ENCODE assay signal across 3 worm cellular contexts in the genomic region with DNA sequence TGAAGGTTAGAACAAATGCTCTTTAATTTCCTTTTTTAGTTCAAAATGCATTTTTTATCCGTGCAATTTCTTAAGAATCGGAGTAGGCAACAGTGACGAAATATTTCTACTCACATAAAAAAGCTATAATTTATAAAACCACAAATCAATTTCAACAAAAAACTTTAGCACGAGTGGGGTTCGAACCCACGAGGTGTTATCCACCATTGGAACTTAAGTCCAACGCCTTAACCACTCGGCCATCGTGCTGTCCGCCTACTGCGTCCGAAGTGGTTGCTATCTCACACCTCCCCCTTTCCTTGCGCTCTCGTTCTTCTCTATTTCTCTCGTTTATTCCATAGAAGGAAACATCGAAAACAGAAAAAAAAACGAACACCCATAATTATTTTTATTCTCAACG.
A peak's percentile ranks its signal among the peaks of the same experiment; 100 is the strongest.
TF ChIP-seq lines count a peak whose summit lies in the region.

No protein-coding gene starts in this region.

TF ChIP-seq in whole organism, L1 larva, 84 proteins besides CTCF, POLR2A, EP300 and RAD21 (continued from another document and continues in another):
- TF ChIP-seq egl-27 (tag; optimal IDR thresholded peaks at IDR 0.05; lab: Kevin White, UChicago) (peak in 1 of 2 experiments; percentile 3), Y116A8C.19 (tag; optimal IDR thresholded peaks at IDR 0.05; lab: Kevin White, UChicago; ENCODE audit: borderline replicate concordance) (no peak), efl-3 (GFP tag; optimal IDR thresholded peaks at IDR 0.05; lab: Kevin White, UChicago) (no peak), ama-1 (optimal IDR thresholded peaks at IDR 0.05; lab: Kevin White, UChicago) (no peak), mdl-1 (tag; optimal IDR thresholded peaks at IDR 0.05; lab: Kevin White, UChicago) (peak in 1 of 2 experiments; percentile 59), ceh-88 (GFP tag; IDR thresholded peaks at IDR 0.05; lab: Robert Waterston, UW) (peak; percentile 30; the same call in 1 of the 2 replicates), ceh-63 (GFP tag; optimal IDR thresholded peaks at IDR 0.05; lab: Kevin White, UChicago) (no peak), dpl-1 (GFP tag; optimal IDR thresholded peaks at IDR 0.05; lab: Kevin White, UChicago) (peak in 1 of 3 experiments; percentile 11), ets-5 (GFP tag; IDR thresholded peaks at IDR 0.05; lab: Robert Waterston, UW) (no peak), mef-2 (tag; optimal IDR thresholded peaks at IDR 0.05; lab: Kevin White, UChicago) (no peak), aly-2 (tag; optimal IDR thresholded peaks at IDR 0.05; lab: Kevin White, UChicago) (no peak), dsc-1 (tag; optimal IDR thresholded peaks at IDR 0.05; lab: Kevin White, UChicago) (peak; percentile 77), unc-86 (tag; optimal IDR thresholded peaks at IDR 0.05; lab: Kevin White, UChicago) (peak; percentile 37), elt-3 (tag; optimal IDR thresholded peaks at IDR 0.05; lab: Kevin White, UChicago) (peak in 1 of 6 experiments; percentile 22), irx-1 (tag; optimal IDR thresholded peaks at IDR 0.05; lab: Kevin White, UChicago) (peak; percentile 7), isw-1 (GFP tag; IDR thresholded peaks at IDR 0.05; lab: Robert Waterston, UW) (peak; percentile 28; the same call in 1 of the 2 replicates), pax-3 (tag; optimal IDR thresholded peaks at IDR 0.05; lab: Kevin White, UChicago) (peak; percentile 36), lin-35 (GFP tag; optimal IDR thresholded peaks at IDR 0.05; lab: Kevin White, UChicago) (peak in 1 of 2 experiments; percentile 27), nhr-19 (GFP tag; conservative IDR thresholded peaks at IDR 0.05; lab: Robert Waterston, UW) (peak; percentile 60), xbp-1 (tag; optimal IDR thresholded peaks at IDR 0.05; lab: Kevin White, UChicago) (peak; percentile 51), alr-1 (tag; optimal IDR thresholded peaks at IDR 0.05; lab: Kevin White, UChicago; ENCODE audit: borderline replicate concordance) (no peak), C04F5.9 (tag; optimal IDR thresholded peaks at IDR 0.05; lab: Kevin White, UChicago) (no peak), sox-4 (tag; optimal IDR thresholded peaks at IDR 0.05; lab: Kevin White, UChicago) (peak; percentile 11), unc-130 (tag; optimal IDR thresholded peaks at IDR 0.05; lab: Kevin White, UChicago) (peak; percentile 30), jun-1 (tag; optimal IDR thresholded peaks at IDR 0.05; lab: Kevin White, UChicago) (peak; percentile 65), lin-15B (tag; optimal IDR thresholded peaks at IDR 0.05; lab: Kevin White, UChicago) (no peak), zip-4 (GFP tag; optimal IDR thresholded peaks at IDR 0.05; lab: Kevin White, UChicago) (no peak), lin-39 (tag; optimal IDR thresholded peaks at IDR 0.05; lab: Kevin White, UChicago) (no peak), nhr-90 (tag; optimal IDR thresholded peaks at IDR 0.05; lab: Kevin White, UChicago; ENCODE audit: poor library complexity) (peak; percentile 69), fkh-4 (tag; optimal IDR thresholded peaks at IDR 0.05; lab: Kevin White, UChicago; ENCODE audit: borderline replicate concordance) (no peak), ceh-82 (tag; optimal IDR thresholded peaks at IDR 0.05; lab: Kevin White, UChicago) (peak; percentile 27 to 69 (median 61)), ceh-90 (tag; optimal IDR thresholded peaks at IDR 0.05; lab: Kevin White, UChicago) (no peak), ces-1 (GFP tag; optimal IDR thresholded peaks at IDR 0.05; lab: Kevin White, UChicago) (no peak), mep-1 (tag; optimal IDR thresholded peaks at IDR 0.05; lab: Kevin White, UChicago) (peak; percentile 57), ceh-8 (GFP tag; optimal IDR thresholded peaks at IDR 0.05; lab: Kevin White, UChicago) (no peak), swsn-7 (tag; optimal IDR thresholded peaks at IDR 0.05; lab: Kevin White, UChicago) (peak; percentile 69), lir-3 (tag; optimal IDR thresholded peaks at IDR 0.05; lab: Kevin White, UChicago; ENCODE audit: poor library complexity) (peak; percentile 46), lsy-2 (tag; optimal IDR thresholded peaks at IDR 0.05; lab: Kevin White, UChicago) (peak; percentile 51 to 56), nhr-85 (tag; lab: Kevin White, UChicago) (peak; percentile 69), sptf-1 (tag; optimal IDR thresholded peaks at IDR 0.05; lab: Kevin White, UChicago) (no peak), vab-15 (tag; optimal IDR thresholded peaks at IDR 0.05; lab: Kevin White, UChicago) (no peak)

TF ChIP-seq in whole organism, L3 larva, 47 proteins besides CTCF, POLR2A, EP300 and RAD21 (continued from another document):
- TF ChIP-seq pha-4 (tag; optimal IDR thresholded peaks at IDR 0.05; lab: Kevin White, UChicago) (peak; percentile 61), elt-3 (tag; optimal IDR thresholded peaks at IDR 0.05; lab: Kevin White, UChicago) (no peak), tbx-2 (tag; optimal IDR thresholded peaks at IDR 0.05; lab: Kevin White, UChicago) (peak; percentile 59), ceh-9 (tag; optimal IDR thresholded peaks at IDR 0.05; lab: Kevin White, UChicago) (no peak), fkh-2 (tag; optimal IDR thresholded peaks at IDR 0.05; lab: Kevin White, UChicago) (no peak), elt-2 (tag; optimal IDR thresholded peaks at IDR 0.05; lab: Kevin White, UChicago) (peak; percentile 48), snpc-4 (tag; optimal IDR thresholded peaks at IDR 0.05; lab: Kevin White, UChicago) (no peak), skn-1 (tag; optimal IDR thresholded peaks at IDR 0.05; lab: Kevin White, UChicago) (peak; percentile 3), ZK546.5 (tag; optimal IDR thresholded peaks at IDR 0.05; lab: Kevin White, UChicago) (no peak), eor-1 (tag; optimal IDR thresholded peaks at IDR 0.05; lab: Kevin White, UChicago) (no peak), nhr-77 (tag; optimal IDR thresholded peaks at IDR 0.05; lab: Kevin White, UChicago) (no peak), fkh-10 (GFP tag; optimal IDR thresholded peaks at IDR 0.05; lab: Kevin White, UChicago) (peak; percentile 40), elt-1 (tag; optimal IDR thresholded peaks at IDR 0.05; lab: Kevin White, UChicago) (no peak), egl-27 (tag; optimal IDR thresholded peaks at IDR 0.05; lab: Kevin White, UChicago) (peak; percentile 1), lin-39 (tag; optimal IDR thresholded peaks at IDR 0.05; lab: Kevin White, UChicago) (peak; percentile 70), nhr-23 (tag; optimal IDR thresholded peaks at IDR 0.05; lab: Kevin White, UChicago) (no peak), mml-1 (tag; optimal IDR thresholded peaks at IDR 0.05; lab: Kevin White, UChicago) (no peak), ceh-16 (tag; optimal IDR thresholded peaks at IDR 0.05; lab: Kevin White, UChicago) (no peak), R02D3.7 (tag; optimal IDR thresholded peaks at IDR 0.05; lab: Kevin White, UChicago) (no peak), hmg-11 (tag; optimal IDR thresholded peaks at IDR 0.05; lab: Kevin White, UChicago) (peak; percentile 91), sea-2 (GFP tag; optimal IDR thresholded peaks at IDR 0.05; lab: Kevin White, UChicago) (no peak), lin-15B (tag; optimal IDR thresholded peaks at IDR 0.05; lab: Kevin White, UChicago) (no peak), nhr-12 (tag; optimal IDR thresholded peaks at IDR 0.05; lab: Kevin White, UChicago) (no peak), nhr-67 (tag; optimal IDR thresholded peaks at IDR 0.05; lab: Kevin White, UChicago) (no peak), ztf-11 (tag; optimal IDR thresholded peaks at IDR 0.05; lab: Kevin White, UChicago) (no peak), nhr-25 (tag; optimal IDR thresholded peaks at IDR 0.05; lab: Kevin White, UChicago) (peak; percentile 18), unc-62 (GFP tag; optimal IDR thresholded peaks at IDR 0.05; lab: Kevin White, UChicago) (no peak), nhr-76 (tag; optimal IDR thresholded peaks at IDR 0.05; lab: Kevin White, UChicago) (no peak), nhr-237 (tag; optimal IDR thresholded peaks at IDR 0.05; lab: Kevin White, UChicago) (no peak)

TF ChIP-seq in whole organism, young adult, 124 proteins besides CTCF, POLR2A, EP300 and RAD21 (continued from another document and continues in another):
- TF ChIP-seq cebp-2 (GFP tag; IDR thresholded peaks at IDR 0.05; lab: Robert Waterston, UW) (0 out of 2 replicates have a peak, but pooled peaks have one; percentile 87), dpff-1 (tag; optimal IDR thresholded peaks at IDR 0.05; lab: Kevin White, UChicago) (no peak), egl-18 (GFP tag; IDR thresholded peaks at IDR 0.05; lab: Robert Waterston, UW) (0 out of 2 replicates have a peak, but pooled peaks have one; percentile 42), nhr-179 (tag; optimal IDR thresholded peaks at IDR 0.05; lab: Kevin White, UChicago) (no peak), hmg-1.2 (GFP tag; IDR thresholded peaks at IDR 0.05; lab: Robert Waterston, UW) (peak; percentile 80), F33H1.4 (GFP tag; IDR thresholded peaks at IDR 0.05; lab: Robert Waterston, UW) (no peak), F10E7.11 (tag; optimal IDR thresholded peaks at IDR 0.05; lab: Kevin White, UChicago) (peak; percentile 44), tlf-1 (GFP tag; optimal IDR thresholded peaks at IDR 0.05; lab: Kevin White, UChicago) (peak; percentile 60), F39B2.1 (GFP tag; IDR thresholded peaks at IDR 0.05; lab: Robert Waterston, UW) (0 out of 2 replicates have a peak, but pooled peaks have one; percentile 52), nhr-27 (tag; optimal IDR thresholded peaks at IDR 0.05; lab: Kevin White, UChicago) (peak; percentile 35), B0019.2 (GFP tag; conservative IDR thresholded peaks at IDR 0.05; lab: Robert Waterston, UW) (peak; percentile 55; the same call in 1 of the 2 replicates), sptf-2 (GFP tag; optimal IDR thresholded peaks at IDR 0.05; lab: Kevin White, UChicago) (peak; percentile 69), hrde-1 (tag; optimal IDR thresholded peaks at IDR 0.05; lab: Kevin White, UChicago; ENCODE audit: borderline replicate concordance) (peak; percentile 57), K11D2.4 (GFP tag; IDR thresholded peaks at IDR 0.05; lab: Robert Waterston, UW) (peak; percentile 77), pha-4 (tag; optimal IDR thresholded peaks at IDR 0.05; lab: Kevin White, UChicago) (no peak), ztf-26 (tag; optimal IDR thresholded peaks at IDR 0.05; lab: Kevin White, UChicago) (peak; percentile 64), repo-1 (tag; optimal IDR thresholded peaks at IDR 0.05; lab: Kevin White, UChicago) (peak; percentile 56), T07F8.4 (tag; optimal IDR thresholded peaks at IDR 0.05; lab: Kevin White, UChicago) (peak; percentile 90), snpc-3.4 (tag; optimal IDR thresholded peaks at IDR 0.05; lab: Kevin White, UChicago) (peak; percentile 77), aptf-3 (GFP tag; IDR thresholded peaks at IDR 0.05; lab: Robert Waterston, UW) (no peak), ZK185.1 (tag; optimal IDR thresholded peaks at IDR 0.05; lab: Kevin White, UChicago; ENCODE audit: poor library complexity, severe bottlenecking) (peak; percentile 75), madf-3 (GFP tag; IDR thresholded peaks at IDR 0.05; lab: Robert Waterston, UW) (no peak), hlh-26 (GFP tag; conservative IDR thresholded peaks at IDR 0.05; lab: Robert Waterston, UW) (no peak), hmg-20 (GFP tag; IDR thresholded peaks at IDR 0.05; lab: Robert Waterston, UW) (peak; percentile 67; the same call in 1 of the 2 replicates), F57A8.1 (GFP tag; optimal IDR thresholded peaks at IDR 0.05; lab: Kevin White, UChicago) (peak; percentile 52), nfya-1 (tag; optimal IDR thresholded peaks at IDR 0.05; lab: Kevin White, UChicago; ENCODE audit: borderline replicate concordance, insufficient read depth) (no peak), ceh-58 (GFP tag; IDR thresholded peaks at IDR 0.05; lab: Robert Waterston, UW) (no peak), F52B5.7 (tag; optimal IDR thresholded peaks at IDR 0.05; lab: Kevin White, UChicago) (peak; percentile 56), Y67H2A.10 (GFP tag; conservative IDR thresholded peaks at IDR 0.05; lab: Robert Waterston, UW) (no peak), cebp-1 (GFP tag; IDR thresholded peaks at IDR 0.05; lab: Robert Waterston, UW) (peak; percentile 53; the same call in 1 of the 2 replicates), cebp-1 (tag; optimal IDR thresholded peaks at IDR 0.05; lab: Kevin White, UChicago) (no peak), lir-1 (GFP tag; conservative IDR thresholded peaks at IDR 0.05; lab: Robert Waterston, UW) (no peak), unc-130 (GFP tag; optimal IDR thresholded peaks at IDR 0.05; lab: Kevin White, UChicago) (peak; percentile 48), F23B12.7 (tag; optimal IDR thresholded peaks at IDR 0.05; lab: Kevin White, UChicago; ENCODE audit: insufficient read depth) (peak; percentile 90), chd-7 (tag; optimal IDR thresholded peaks at IDR 0.05; lab: Kevin White, UChicago) (peak; percentile 81), pbrm-1 (GFP tag; IDR thresholded peaks at IDR 0.05; lab: Robert Waterston, UW) (peak; percentile 96), snpc-1.1 (tag; optimal IDR thresholded peaks at IDR 0.05; lab: Kevin White, UChicago; ENCODE audit: insufficient read depth) (peak; percentile 36), somi-1 (GFP tag; optimal IDR thresholded peaks at IDR 0.05; lab: Kevin White, UChicago) (peak; percentile 72), ztf-3 (GFP tag; optimal IDR thresholded peaks at IDR 0.05; lab: Kevin White, UChicago) (peak; percentile 31), Y53G8AR.9 (GFP tag; conservative IDR thresholded peaks at IDR 0.05; lab: Robert Waterston, UW) (no peak; the same call in 1 of the 2 replicates), egrh-3 (GFP tag; IDR thresholded peaks at IDR 0.05; lab: Robert Waterston, UW) (no peak), ceh-91 (GFP tag; IDR thresholded peaks at IDR 0.05; lab: Robert Waterston, UW) (no peak), lin-26 (GFP tag; IDR thresholded peaks at IDR 0.05; lab: Robert Waterston, UW) (peak; percentile 98), F57C9.4 (tag; optimal IDR thresholded peaks at IDR 0.05; lab: Kevin White, UChicago) (no peak), Y79H2A.3 (GFP tag; conservative IDR thresholded peaks at IDR 0.05; lab: Robert Waterston, UW) (0 out of 2 replicates have a peak, but pooled peaks have one; percentile 59), ets-4 (GFP tag; optimal IDR thresholded peaks at IDR 0.05; lab: Kevin White, UChicago) (no peak), zim-3 (tag; optimal IDR thresholded peaks at IDR 0.05; lab: Kevin White, UChicago) (no peak), nhr-80 (tag; optimal IDR thresholded peaks at IDR 0.05; lab: Kevin White, UChicago) (no peak), ceh-40 (GFP tag; IDR thresholded peaks at IDR 0.05; lab: Robert Waterston, UW) (peak; percentile 73), xnd-1 (tag; optimal IDR thresholded peaks at IDR 0.05; lab: Kevin White, UChicago) (no peak), C06A6.2 (GFP tag; conservative IDR thresholded peaks at IDR 0.05; lab: Robert Waterston, UW) (peak; percentile 64; the same call in 1 of the 2 replicates), tbp1 (GFP tag; optimal IDR thresholded peaks at IDR 0.05; lab: Kevin White, UChicago) (peak; percentile 99), him-1 (tag; optimal IDR thresholded peaks at IDR 0.05; lab: Kevin White, UChicago) (peak; percentile 96), ztf-18 (tag; optimal IDR thresholded peaks at IDR 0.05; lab: Kevin White, UChicago) (peak; percentile 76), snpc-4 (GFP tag; optimal IDR thresholded peaks at IDR 0.05; lab: Kevin White, UChicago) (peak; percentile 82), snpc-4 (tag; optimal IDR thresholded peaks at IDR 0.05; lab: Kevin White, UChicago) (peak in 1 of 4 experiments; percentile 83), atf-7 (tag; optimal IDR thresholded peaks at IDR 0.05; lab: Kevin White, UChicago) (peak; percentile 62), madf-8 (GFP tag; conservative IDR thresholded peaks at IDR 0.05; lab: Robert Waterston, UW) (no peak), hlh-12 (tag; optimal IDR thresholded peaks at IDR 0.05; lab: Kevin White, UChicago) (peak; percentile 87), madf-10 (tag; optimal IDR thresholded peaks at IDR 0.05; lab: Kevin White, UChicago) (peak; percentile 87), F55B11.4 (tag; optimal IDR thresholded peaks at IDR 0.05; lab: Kevin White, UChicago; ENCODE audit: borderline replicate concordance, insufficient read depth) (no peak), egl-44 (GFP tag; IDR thresholded peaks at IDR 0.05; lab: Robert Waterston, UW) (peak; percentile 80), attf-3 (GFP tag; conservative IDR thresholded peaks at IDR 0.05; lab: Robert Waterston, UW) (no peak; the same call in 1 of the 2 replicates)
